Fruit fly (Drosophila melanogaster) whole organism, embryonic: ENCODE data around the gene sima.

Source experiments
- ATbp ChIP-seq: fragments of 200-800 bp; sonication (Bioruptor generic); optimal IDR thresholded peaks from 2 replicates; lab custom pipeline; 2017; ENCODE audit warnings: missing biosample characterization, mild to moderate bottlenecking, missing genetic modification characterization, missing genetic modification reagents
- Antp ChIP-seq: fragments of 200-800 bp; sonication (Bioruptor generic); optimal IDR thresholded peaks from 3 replicates; lab custom pipeline; 2016; ENCODE audit warnings: missing biosample characterization, missing genetic modification characterization
- Atf6 ChIP-seq: fragments of 200-800 bp; sonication (Bioruptor generic); IDR thresholded peaks from 2 replicates; pipeline ENCODE4 v1.3.6; 2022; ENCODE audit warnings: missing biosample characterization, missing genetic modification characterization
- B-H2 ChIP-seq: fragments of 200-800 bp; sonication (Bioruptor generic); optimal IDR thresholded peaks from 2 replicates; lab custom pipeline; 2018; ENCODE audit warnings: missing biosample characterization, mild to moderate bottlenecking, missing genetic modification characterization
- Bgb ChIP-seq: fragments of 200-800 bp; sonication (Bioruptor generic); IDR thresholded peaks from 2 replicates; pipeline ENCODE4 v1.3.6; 2022; ENCODE audit warnings: missing biosample characterization, missing genetic modification characterization; ENCODE audit not compliant: partially characterized antibody
- CG12236 ChIP-seq: fragments of 200-800 bp; sonication (Bioruptor generic); optimal IDR thresholded peaks from 2 replicates; lab custom pipeline; 2016; ENCODE audit warnings: missing biosample characterization, missing genetic modification characterization
- CG12299 ChIP-seq: fragments of 200-800 bp; sonication (Bioruptor generic); optimal IDR thresholded peaks from 2 replicates; lab custom pipeline; 2018; ENCODE audit warnings: missing biosample characterization, mild to moderate bottlenecking, missing genetic modification characterization
- CG14014 ChIP-seq: fragments of 200-800 bp; sonication (Bioruptor generic); IDR thresholded peaks from 2 replicates; pipeline ENCODE4 v1.3.6; 2022; ENCODE audit warnings: missing biosample characterization, missing genetic modification characterization
- CG15479 ChIP-seq: fragments of 200-800 bp; sonication (Bioruptor generic); optimal IDR thresholded peaks from 3 replicates; lab custom pipeline; 2019; ENCODE audit warnings: missing biosample characterization, mild to moderate bottlenecking, missing genetic modification characterization, moderate library complexity
- CG15601 ChIP-seq: fragments of 200-800 bp; sonication (Bioruptor generic); optimal IDR thresholded peaks from 3 replicates; lab custom pipeline; 2019; ENCODE audit warnings: missing biosample characterization, mild to moderate bottlenecking, missing genetic modification characterization, moderate library complexity
- CG17186 ChIP-seq: fragments of 200-800 bp; sonication (Bioruptor generic); optimal IDR thresholded peaks from 3 replicates; lab custom pipeline; 2017; ENCODE audit warnings: missing biosample characterization, missing genetic modification reagents, missing genetic modification characterization
- CG18262 ChIP-seq: fragments of 200-800 bp; optimal IDR thresholded peaks from 3 replicates; lab custom pipeline; 2019; ENCODE audit warnings: missing biosample characterization, mild to moderate bottlenecking, missing genetic modification characterization, moderate library complexity
- CG2712 ChIP-seq: fragments of 200-800 bp; optimal IDR thresholded peaks from 3 replicates; lab custom pipeline; 2019; ENCODE audit warnings: missing biosample characterization, mild to moderate bottlenecking, missing genetic modification characterization, moderate library complexity
- CG32767 ChIP-seq: fragments of 200-800 bp; sonication (Bioruptor generic); IDR thresholded peaks from 2 replicates; pipeline ENCODE4 v1.3.6; 2022; ENCODE audit warnings: missing biosample characterization, missing genetic modification characterization
- CG3281 ChIP-seq: fragments of 200-800 bp; sonication (Bioruptor generic); optimal IDR thresholded peaks from 3 replicates; lab custom pipeline; 2017; ENCODE audit warnings: missing biosample characterization, mild to moderate bottlenecking, missing genetic modification characterization
- CG33213 ChIP-seq: fragments of 200-800 bp; sonication (Bioruptor generic); optimal IDR thresholded peaks from 3 replicates; lab custom pipeline; 2016; ENCODE audit warnings: missing biosample characterization, missing genetic modification characterization
- CG34376 ChIP-seq: fragments of 200-800 bp; sonication (Bioruptor generic); optimal IDR thresholded peaks from 2 replicates; lab custom pipeline; 2018; ENCODE audit warnings: missing biosample characterization, mild to moderate bottlenecking, missing genetic modification characterization
- CG6654 ChIP-seq: fragments of 200-800 bp; sonication (Bioruptor generic); optimal IDR thresholded peaks from 2 replicates; lab custom pipeline; 2017; ENCODE audit warnings: missing biosample characterization, mild to moderate bottlenecking, missing genetic modification characterization
- CG7963 ChIP-seq: fragments of 200-800 bp; sonication (Bioruptor generic); IDR thresholded peaks from 3 replicates; pipeline ENCODE4 v1.3.6; 2022; ENCODE audit warnings: missing biosample characterization, missing genetic modification characterization; ENCODE audit not compliant: partially characterized antibody
- CG8388 ChIP-seq: fragments of 200-800 bp; sonication (Bioruptor generic); optimal IDR thresholded peaks from 2 replicates; lab custom pipeline; 2019; ENCODE audit warnings: missing biosample characterization, mild to moderate bottlenecking, missing genetic modification characterization, moderate library complexity
- Dll ChIP-seq: fragments of 200-800 bp; sonication (Bioruptor generic); IDR thresholded peaks from 4 replicates; pipeline ENCODE4 v1.3.6; 2022; ENCODE audit warnings: missing biosample characterization, missing genetic modification characterization; ENCODE audit not compliant: partially characterized antibody
- Doc3 ChIP-seq: fragments of 200-800 bp; sonication (Bioruptor generic); IDR thresholded peaks from 3 replicates; pipeline ENCODE4 v1.3.6; 2022; ENCODE audit warnings: missing biosample characterization, missing genetic modification characterization; ENCODE audit not compliant: partially characterized antibody
- Drgx ChIP-seq: fragments of 200-800 bp; sonication (Bioruptor generic); IDR thresholded peaks from 2 replicates; pipeline ENCODE4 v1.3.6; 2022; ENCODE audit warnings: missing biosample characterization, missing genetic modification characterization
- Eip74EF ChIP-seq, 2 experiments: fragments of 200-800 bp in 1 of 2; fragments of >200 bp in 1 of 2; sonication (Bioruptor generic) in 1 of 2; optimal IDR thresholded peaks; 2 replicates each; lab custom pipeline; 2017 to 2019; ENCODE audit warnings: missing biosample characterization in 2 of 2, missing genetic modification characterization in 2 of 2, mild to moderate bottlenecking in 1 of 2, moderate library complexity in 1 of 2
- HHEX ChIP-seq: fragments of 200-800 bp; sonication (Bioruptor generic); optimal IDR thresholded peaks from 3 replicates; lab custom pipeline; 2017; ENCODE audit warnings: missing biosample characterization, mild to moderate bottlenecking, missing genetic modification characterization, missing genetic modification reagents
- Max ChIP-seq: fragments of 200-800 bp; sonication (Bioruptor generic); optimal IDR thresholded peaks from 2 replicates; lab custom pipeline; 2016; ENCODE audit warnings: missing biosample characterization, mild to moderate bottlenecking, missing genetic modification characterization
- Med ChIP-seq: fragments of 200-800 bp; sonication (Bioruptor generic); peaks from one replicate; lab custom pipeline; 2016; ENCODE audit warnings: missing biosample characterization, missing genetic modification characterization, mild to moderate bottlenecking, inconsistent platforms, moderate library complexity
- Poxn ChIP-seq: fragments of 200-800 bp; sonication (Bioruptor generic); IDR thresholded peaks from 2 replicates; pipeline ENCODE4 v1.3.6; 2022; ENCODE audit warnings: missing biosample characterization, missing genetic modification characterization
- Spps ChIP-seq: fragments of 200-800 bp; sonication (Bioruptor generic); optimal IDR thresholded peaks from 2 replicates; lab custom pipeline; 2018; ENCODE audit warnings: missing biosample characterization, mild to moderate bottlenecking, missing genetic modification characterization
- Xbp1 ChIP-seq: fragments of 200-800 bp; sonication (Bioruptor generic); optimal IDR thresholded peaks from 3 replicates; lab custom pipeline; 2016; ENCODE audit warnings: missing biosample characterization, mild to moderate bottlenecking, missing genetic modification characterization
- ap ChIP-seq: fragments of 200-800 bp; sonication (Bioruptor generic); IDR thresholded peaks from 2 replicates; pipeline ENCODE4 v1.3.6; 2022; ENCODE audit warnings: missing biosample characterization, missing genetic modification characterization
- bbx ChIP-seq: fragments of 200-800 bp; sonication (Bioruptor generic); IDR thresholded peaks from 2 replicates; pipeline ENCODE4 v1.3.6; 2022; ENCODE audit warnings: missing biosample characterization, missing genetic modification characterization; ENCODE audit not compliant: partially characterized antibody
- btn ChIP-seq: fragments of 200-800 bp; sonication (Bioruptor generic); optimal IDR thresholded peaks from 2 replicates; lab custom pipeline; 2016; ENCODE audit warnings: missing biosample characterization, missing genetic modification characterization
- cg ChIP-seq: fragments of 200-800 bp; sonication (Bioruptor generic); optimal IDR thresholded peaks from 3 replicates; lab custom pipeline; 2019; ENCODE audit warnings: missing biosample characterization, mild to moderate bottlenecking, missing genetic modification characterization, moderate library complexity
- corto ChIP-seq: fragments of 200-800 bp; sonication (Bioruptor generic); optimal IDR thresholded peaks from 2 replicates; lab custom pipeline; 2016; ENCODE audit warnings: missing biosample characterization, mild to moderate bottlenecking, missing genetic modification characterization, moderate library complexity
- croc ChIP-seq: fragments of 200-800 bp; sonication (Bioruptor generic); conservative IDR thresholded peaks from 3 replicates; pipeline ENCODE4 v1.3.6; 2022; ENCODE audit warnings: missing biosample characterization, missing genetic modification characterization
- dimm ChIP-seq: fragments of 200-800 bp; sonication (Bioruptor generic); IDR thresholded peaks from 2 replicates; pipeline ENCODE4 v1.3.6; 2022; ENCODE audit warnings: missing biosample characterization, missing genetic modification characterization
- emc ChIP-seq: fragments of 200-800 bp; sonication (Bioruptor generic); optimal IDR thresholded peaks from 2 replicates; lab custom pipeline; 2016; ENCODE audit warnings: missing biosample characterization, missing genetic modification characterization
- gcm2 ChIP-seq: fragments of 200-800 bp; sonication (Bioruptor generic); optimal IDR thresholded peaks from 2 replicates; lab custom pipeline; 2016; ENCODE audit warnings: missing biosample characterization, missing genetic modification characterization
- hkb ChIP-seq, 2 experiments: fragments of 200-800 bp in 1 of 2; fragments of >200 bp in 1 of 2; sonication (Bioruptor generic) in 1 of 2; IDR thresholded peaks in 1 of 2; optimal IDR thresholded peaks in 1 of 2; 2 replicates each; pipeline versions ENCODE4 v1.3.6 to Lab custom; 2017 to 2022; ENCODE audit warnings: missing biosample characterization in 1 of 2, missing genetic modification characterization in 1 of 2
- kni ChIP-seq: fragments of 200-800 bp; sonication (Bioruptor generic); optimal IDR thresholded peaks from 3 replicates; lab custom pipeline; 2017; ENCODE audit warnings: mild to moderate bottlenecking, missing biosample characterization, missing genetic modification reagents, missing genetic modification characterization
- nerfin-1 ChIP-seq: fragments of 200-800 bp; sonication (Bioruptor generic); optimal IDR thresholded peaks from 3 replicates; lab custom pipeline; 2019; ENCODE audit warnings: missing biosample characterization, mild to moderate bottlenecking, missing genetic modification characterization, moderate library complexity
- nom ChIP-seq: fragments of 200-800 bp; sonication (Bioruptor generic); optimal IDR thresholded peaks from 2 replicates; lab custom pipeline; 2017; ENCODE audit warnings: missing biosample characterization, missing genetic modification characterization, mild to moderate bottlenecking, moderate library complexity, missing genetic modification reagents
- oc ChIP-seq: fragments of 200-800 bp; sonication (Bioruptor generic); optimal IDR thresholded peaks from 2 replicates; lab custom pipeline; 2018; ENCODE audit warnings: missing biosample characterization, mild to moderate bottlenecking, missing genetic modification characterization, moderate library complexity
- rib ChIP-seq: fragments of 200-800 bp; sonication (Bioruptor generic); IDR thresholded peaks from 2 replicates; pipeline ENCODE4 v1.3.6; 2022; ENCODE audit warnings: missing biosample characterization, missing genetic modification characterization
- salm ChIP-seq: fragments of 200-800 bp; sonication (Bioruptor generic); optimal IDR thresholded peaks from 2 replicates; lab custom pipeline; 2018; ENCODE audit warnings: missing biosample characterization, mild to moderate bottlenecking, missing genetic modification characterization
- usp ChIP-seq: fragments of >200 bp; optimal IDR thresholded peaks from 2 replicates; lab custom pipeline; 2017; ENCODE audit warnings: missing biosample characterization, missing genetic modification characterization

Gene sima

dm6 chr3R:30021559-30022451, 36.3 kb upstream of the sima start, which contains the start of gene Mgat2 (continued):
- TF ChIP-seq Med (GFP tag; lab: Kevin White, UChicago) (peak; percentile 89), Eip74EF (GFP tag; optimal IDR thresholded peaks at IDR 0.05; lab: Kevin White, UChicago) (peak in 1 of 2 experiments; percentile 61), Drgx (GFP tag; lab: Robert Waterston, UW) (peak; percentile 46), CG33213 (peak; percentile 5), kni (GFP tag; lab: Kevin White, UChicago) (peak; percentile 90), oc (peak; percentile 57), usp (GFP tag; lab: Kevin White, UChicago) (no peak), salm (tag; lab: Kevin White, UChicago) (peak; percentile 49), CG34376 (peak; percentile 84), Atf6 (GFP tag; lab: Robert Waterston, UW) (peak; percentile 55; the same call in 1 of the 2 replicates), ATbp (GFP tag; lab: Kevin White, UChicago) (peak; percentile 1), HHEX (GFP tag; lab: Kevin White, UChicago) (peak; percentile 18), emc (no peak), nom (GFP tag; lab: Kevin White, UChicago) (peak; percentile 65), CG12299 (tag; lab: Kevin White, UChicago) (no peak), CG15601 (tag; lab: Kevin White, UChicago) (peak; percentile 71), CG15479 (GFP tag; lab: Kevin White, UChicago) (peak; percentile 59), hkb (optimal IDR thresholded peaks at IDR 0.05; lab: Kevin White, UChicago) (no peak), hkb (GFP tag; IDR thresholded peaks at IDR 0.05; lab: Robert Waterston, UW) (peak; percentile 60; the same call in 1 of the 2 replicates), Xbp1 (GFP tag; lab: Kevin White, UChicago) (no peak), corto (GFP tag; lab: Kevin White, UChicago) (no peak), cg (GFP tag; lab: Kevin White, UChicago) (peak; percentile 96), CG32767 (GFP tag; lab: Robert Waterston, UW) (peak; percentile 28; the same call in 1 of the 2 replicates), nerfin-1 (tag; lab: Kevin White, UChicago) (peak; percentile 84), rib (GFP tag; lab: Robert Waterston, UW) (peak; percentile 62; the same call in 1 of the 2 replicates), gcm2 (GFP tag; lab: Kevin White, UChicago) (peak; percentile 32), Bgb (GFP tag; lab: Robert Waterston, UW) (peak; percentile 81), CG8388 (GFP tag; lab: Kevin White, UChicago) (peak; percentile 10), Poxn (GFP tag; lab: Robert Waterston, UW) (no peak), CG3281 (no peak), ap (GFP tag; lab: Robert Waterston, UW) (no peak), CG2712 (tag; lab: Kevin White, UChicago) (peak; percentile 61), croc (GFP tag; lab: Robert Waterston, UW) (no peak), Dll (GFP tag; lab: Robert Waterston, UW) (peak; percentile 96), CG7963 (GFP tag; lab: Robert Waterston, UW) (peak; percentile 82), bbx (peak; percentile 86), dimm (GFP tag; lab: Robert Waterston, UW) (no peak), Antp (GFP tag; lab: Kevin White, UChicago) (no peak), Max (peak; percentile 3), CG14014 (GFP tag; lab: Robert Waterston, UW) (no peak), CG12236 (GFP tag; lab: Kevin White, UChicago) (peak; percentile 14), Spps (tag; lab: Kevin White, UChicago) (peak; percentile 63), CG18262 (tag; lab: Kevin White, UChicago) (peak; percentile 30), CG17186 (GFP tag; lab: Kevin White, UChicago) (peak; percentile 24), CG6654 (GFP tag; lab: Kevin White, UChicago) (no peak), B-H2 (peak; percentile 41), Doc3 (GFP tag; lab: Robert Waterston, UW) (peak; percentile 94), btn (no peak)
